Worm (Caenorhabditis elegans): Measurements from ENCODE around the gene H34I24.1.

The H34I24.1 gene

ce11 chrIII:2871817-2872216 lies 25.0 kb downstream of the H34I24.1 start:
- TF ChIP-seq fkh-10 (GFP tag; optimal IDR thresholded peaks at IDR 0.05) (no peak), R02D3.7 (tag; optimal IDR thresholded peaks at IDR 0.05) (no peak), ZK546.5 (tag; optimal IDR thresholded peaks at IDR 0.05) (no peak), mdl-1 (tag; optimal IDR thresholded peaks at IDR 0.05) (peak; percentile 30), ztf-11 (tag; optimal IDR thresholded peaks at IDR 0.05) (no peak), elt-1 (tag; optimal IDR thresholded peaks at IDR 0.05) (peak; percentile 25), mml-1 (tag; optimal IDR thresholded peaks at IDR 0.05) (no peak), ztf-4 (tag; optimal IDR thresholded peaks at IDR 0.05) (no peak), egl-27 (tag; optimal IDR thresholded peaks at IDR 0.05) (no peak), nhr-28 (tag; optimal IDR thresholded peaks at IDR 0.05) (no peak), ceh-28 (tag; optimal IDR thresholded peaks at IDR 0.05) (peak; percentile 62), nhr-23 (tag; optimal IDR thresholded peaks at IDR 0.05) (peak; percentile 90), elt-3 (tag; optimal IDR thresholded peaks at IDR 0.05) (peak in 1 of 3 experiments; percentile 77), fos-1 (tag; optimal IDR thresholded peaks at IDR 0.05) (no peak), sea-2 (GFP tag; optimal IDR thresholded peaks at IDR 0.05) (no peak), fkh-2 (tag; optimal IDR thresholded peaks at IDR 0.05) (no peak), lin-39 (tag; optimal IDR thresholded peaks at IDR 0.05) (peak; percentile 63), nhr-67 (tag; optimal IDR thresholded peaks at IDR 0.05) (no peak), nhr-43 (tag; optimal IDR thresholded peaks at IDR 0.05; ENCODE audit: poor library complexity, severe bottlenecking) (peak; percentile 84), unc-62 (GFP tag; optimal IDR thresholded peaks at IDR 0.05) (peak; percentile 56), pha-4 (tag; optimal IDR thresholded peaks at IDR 0.05) (no peak), skn-1 (tag; optimal IDR thresholded peaks at IDR 0.05) (peak; percentile 25), ama-1 (optimal IDR thresholded peaks at IDR 0.05) (no peak), hmg-11 (tag; optimal IDR thresholded peaks at IDR 0.05) (peak; percentile 44), nhr-12 (tag; optimal IDR thresholded peaks at IDR 0.05) (no peak), lin-15B (tag; optimal IDR thresholded peaks at IDR 0.05) (peak; percentile 7), egl-5 (tag; optimal IDR thresholded peaks at IDR 0.05) (peak; percentile 6), nhr-237 (tag; optimal IDR thresholded peaks at IDR 0.05) (no peak), ceh-9 (tag; optimal IDR thresholded peaks at IDR 0.05) (no peak), unc-39 (tag; optimal IDR thresholded peaks at IDR 0.05) (no peak), nhr-76 (tag; optimal IDR thresholded peaks at IDR 0.05) (no peak), nfya-1 (tag; optimal IDR thresholded peaks at IDR 0.05; ENCODE audit: insufficient read depth) (peak; percentile 71), jun-1 (tag; optimal IDR thresholded peaks at IDR 0.05) (peak; percentile 65), nhr-77 (tag; optimal IDR thresholded peaks at IDR 0.05) (no peak), ceh-16 (tag; optimal IDR thresholded peaks at IDR 0.05) (no peak), daf-12 (tag; optimal IDR thresholded peaks at IDR 0.05) (no peak), lsy-12 (tag; optimal IDR thresholded peaks at IDR 0.05) (peak; percentile 29), aly-2 (tag; optimal IDR thresholded peaks at IDR 0.05) (no peak), snpc-4 (tag; optimal IDR thresholded peaks at IDR 0.05) (no peak), nhr-25 (tag; optimal IDR thresholded peaks at IDR 0.05) (peak; percentile 95), eor-1 (tag; optimal IDR thresholded peaks at IDR 0.05) (no peak), zag-1 (tag; optimal IDR thresholded peaks at IDR 0.05) (no peak), nhr-11 (tag; optimal IDR thresholded peaks at IDR 0.05) (no peak), tbx-2 (tag; optimal IDR thresholded peaks at IDR 0.05) (peak; percentile 11), ceh-82 (tag; optimal IDR thresholded peaks at IDR 0.05) (no peak), elt-2 (tag; optimal IDR thresholded peaks at IDR 0.05) (peak; percentile 63), pqm-1 (tag; optimal IDR thresholded peaks at IDR 0.05) (peak; percentile 57)

- no peak for TF ChIP-seq mml-1 (tag; optimal IDR thresholded peaks at IDR 0.05)
- peak; percentile 22 for TF ChIP-seq nhr-23 (tag; optimal IDR thresholded peaks at IDR 0.05)
- TF ChIP-seq fos-1 (tag; optimal IDR thresholded peaks at IDR 0.05): no peak
- no peak for TF ChIP-seq lin-15B (tag; optimal IDR thresholded peaks at IDR 0.05)
These were observed 26.3 kb downstream of the H34I24.1 start for ce11 chrIII:2873116-2873644.

Measured in whole organism, L3 larva.